Worm (Caenorhabditis elegans) whole organism, L2 larva: ENCODE results near the gene pcn-1.

ENCODE experiments used
- alr-1 ChIP-seq: fragments of 150-350 bp; optimal IDR thresholded peaks from 2 replicates; lab custom pipeline; 2014; ENCODE audit warnings: missing biosample characterization, missing genetic modification characterization
- aly-2 ChIP-seq: fragments of 150-350 bp; optimal IDR thresholded peaks from 2 replicates; lab custom pipeline; 2014; ENCODE audit warnings: missing biosample characterization, missing genetic modification characterization
- ama-1 ChIP-seq: fragments of 150-350 bp; optimal IDR thresholded peaks from 2 replicates; lab custom pipeline; 2018; ENCODE audit warnings: inconsistent platforms
- dmd-4 ChIP-seq: sonication (generic microtip); optimal IDR thresholded peaks from 2 replicates; lab custom pipeline; 2017; ENCODE audit warnings: missing biosample characterization, missing genetic modification characterization
- mdl-1 ChIP-seq, 2 experiments: fragments of 150-350 bp in 1 of 2; sonication (generic microtip) in 1 of 2; optimal IDR thresholded peaks; 2 replicates each; lab custom pipeline; 2017; ENCODE audit warnings: missing biosample characterization in 2 of 2, missing genetic modification characterization in 2 of 2
- nhr-11 ChIP-seq: fragments of 150-350 bp; optimal IDR thresholded peaks from 2 replicates; lab custom pipeline; 2014; ENCODE audit warnings: missing biosample characterization, missing genetic modification characterization
- nhr-12 ChIP-seq: fragments of 150-350 bp; optimal IDR thresholded peaks from 2 replicates; lab custom pipeline; 2014; ENCODE audit warnings: missing biosample characterization, missing genetic modification characterization
- skn-1 ChIP-seq: sonication (generic microtip); optimal IDR thresholded peaks from 2 replicates; lab custom pipeline; 2017; ENCODE audit warnings: missing biosample characterization, missing genetic modification characterization
- snpc-4 ChIP-seq: fragments of 150-350 bp; optimal IDR thresholded peaks from 2 replicates; lab custom pipeline; 2014; ENCODE audit warnings: missing biosample characterization, missing genetic modification characterization
- ztf-4 ChIP-seq: fragments of 150-350 bp; optimal IDR thresholded peaks from 2 replicates; lab custom pipeline; 2014; ENCODE audit warnings: missing biosample characterization, missing genetic modification characterization

DNA sequence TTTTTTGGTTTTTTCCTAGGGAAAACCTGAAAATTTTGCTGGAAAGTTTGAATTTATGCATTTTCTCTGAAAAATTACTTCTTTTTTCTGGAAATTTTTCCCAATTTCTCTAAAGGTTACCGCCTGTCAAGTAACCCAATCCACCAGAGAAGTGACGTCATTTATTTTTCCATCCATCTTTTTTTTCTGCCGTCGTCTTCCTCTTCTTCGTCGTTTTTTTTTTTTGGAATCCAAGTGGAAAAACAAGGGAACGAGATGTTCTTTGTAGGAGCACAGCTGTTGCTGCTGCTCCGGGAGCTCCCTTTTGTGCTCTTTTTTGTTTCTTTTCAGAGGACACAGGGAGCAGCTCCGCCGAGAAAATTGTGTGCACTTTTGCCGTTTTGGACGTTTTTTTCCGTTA is 45.1 kb upstream of the pcn-1 start:
- TF ChIP-seq alr-1 (no peak), snpc-4 (tag; lab: Kevin White, UChicago) (no peak), dmd-4 (tag; lab: Kevin White, UChicago) (no peak), nhr-12 (tag; lab: Kevin White, UChicago) (no peak), ama-1 (no peak), aly-2 (tag; lab: Kevin White, UChicago) (no peak), ztf-4 (tag; lab: Kevin White, UChicago) (no peak), mdl-1 (tag; optimal IDR thresholded peaks at IDR 0.05; lab: Kevin White, UChicago) (no peak), nhr-11 (no peak), skn-1 (tag; lab: Kevin White, UChicago) (no peak)
